Worm (Caenorhabditis elegans): ENCODE results near the gene sav-1.

ce11 chrX:2328873-2329272 lies 41.9 kb upstream of the sav-1 start:
- no peak for TF ChIP-seq sem-2 (GFP tag; optimal IDR thresholded peaks at IDR 0.05)
- TF ChIP-seq elt-3 (tag; optimal IDR thresholded peaks at IDR 0.05), result no peak
- no peak for TF ChIP-seq unc-39 (tag; optimal IDR thresholded peaks at IDR 0.05)
- no peak for TF ChIP-seq elt-1 (tag; optimal IDR thresholded peaks at IDR 0.05; ENCODE audit: borderline replicate concordance, insufficient read depth)
- no peak for TF ChIP-seq nhr-237 (tag; optimal IDR thresholded peaks at IDR 0.05)
- TF ChIP-seq unc-62 (GFP tag; optimal IDR thresholded peaks at IDR 0.05), result no peak
- TF ChIP-seq nhr-12 (tag; optimal IDR thresholded peaks at IDR 0.05), result no peak
- no peak for TF ChIP-seq mls-2 (tag; optimal IDR thresholded peaks at IDR 0.05)
- TF ChIP-seq lin-13 (tag; optimal IDR thresholded peaks at IDR 0.05), result no peak
- no peak for TF ChIP-seq pha-4 (tag; optimal IDR thresholded peaks at IDR 0.05)
- no peak for TF ChIP-seq drap-1 (GFP tag; optimal IDR thresholded peaks at IDR 0.05)
